Fruit fly (Drosophila melanogaster): ENCODE measurements around the gene Dci.

Dci gene

dm6 chr3L:885624-886257 lies 34.6 kb downstream of the Dci start (continued):
- no peak for TF ChIP-seq fd64A (GFP tag; optimal IDR thresholded peaks at IDR 0.05)

dm6 chr3L:887423-888097 lies 36.4 kb downstream of the Dci start:
- TF ChIP-seq CG3847 (GFP tag; IDR thresholded peaks at IDR 0.05) (no peak), CG17361 (GFP tag; IDR thresholded peaks at IDR 0.05) (no peak), CG12071 (GFP tag; optimal IDR thresholded peaks at IDR 0.05) (peak; percentile 10), CG6791 (GFP tag; IDR thresholded peaks at IDR 0.05; ENCODE audit: partially characterized antibody) (no peak), abd-A (tag; optimal IDR thresholded peaks at IDR 0.05) (no peak), Tbp (GFP tag; optimal IDR thresholded peaks at IDR 0.05) (no peak), Jarid2 (GFP tag; optimal IDR thresholded peaks at IDR 0.05) (no peak), TFAM (GFP tag; optimal IDR thresholded peaks at IDR 0.05) (no peak), Kr (GFP tag; optimal IDR thresholded peaks at IDR 0.05) (no peak), tup (GFP tag; optimal IDR thresholded peaks at IDR 0.05) (no peak), Eip74EF (GFP tag; optimal IDR thresholded peaks at IDR 0.05) (peak in 1 of 2 experiments; percentile 34), zf30C (GFP tag; optimal IDR thresholded peaks at IDR 0.05) (no peak), CG34376 (GFP tag; optimal IDR thresholded peaks at IDR 0.05) (peak; percentile 81), Ets65A (GFP tag) (peak; percentile 54), CG12744 (GFP tag; optimal IDR thresholded peaks at IDR 0.05) (no peak), trem (tag; optimal IDR thresholded peaks at IDR 0.05) (no peak), CG2678 (tag; optimal IDR thresholded peaks at IDR 0.05) (peak; percentile 14), MTF-1 (GFP tag; optimal IDR thresholded peaks at IDR 0.05; ENCODE audit: borderline replicate concordance) (no peak), sqz (GFP tag; optimal IDR thresholded peaks at IDR 0.05) (no peak), dan (GFP tag; IDR thresholded peaks at IDR 0.05) (no peak), pros (GFP tag; optimal IDR thresholded peaks at IDR 0.05) (peak; percentile 12), sd (tag; optimal IDR thresholded peaks at IDR 0.05) (peak; percentile 31), CG32532 (GFP tag; IDR thresholded peaks at IDR 0.05) (no peak), Bdp1 (GFP tag; optimal IDR thresholded peaks at IDR 0.05) (no peak), CG13296 (GFP tag; optimal IDR thresholded peaks at IDR 0.05) (no peak), CG8281 (tag; optimal IDR thresholded peaks at IDR 0.05) (no peak), gcm (GFP tag; optimal IDR thresholded peaks at IDR 0.05) (peak; percentile 71), ems (GFP tag; optimal IDR thresholded peaks at IDR 0.05) (no peak), CG32767 (GFP tag; IDR thresholded peaks at IDR 0.05) (no peak), ase (GFP tag; IDR thresholded peaks at IDR 0.05) (no peak), Asciz (GFP tag; optimal IDR thresholded peaks at IDR 0.05) (no peak), CG7786 (GFP tag; optimal IDR thresholded peaks at IDR 0.05) (no peak), z (GFP tag; IDR thresholded peaks at IDR 0.05) (no peak), Nf-YB (GFP tag; optimal IDR thresholded peaks at IDR 0.05) (no peak), Dp (GFP tag; optimal IDR thresholded peaks at IDR 0.05) (no peak), slp2 (GFP tag; optimal IDR thresholded peaks at IDR 0.05) (no peak), nmo (GFP tag; optimal IDR thresholded peaks at IDR 0.05) (no peak), crol (GFP tag; IDR thresholded peaks at IDR 0.05) (0 out of 2 replicates have a peak, but pooled peaks have one; percentile 15), GATAe (GFP tag; conservative IDR thresholded peaks at IDR 0.05) (peak; percentile 53; the same call in 1 of the 2 replicates), nerfin-1 (tag; optimal IDR thresholded peaks at IDR 0.05) (peak; percentile 26), CG10274 (GFP tag; optimal IDR thresholded peaks at IDR 0.05) (no peak), hbn (GFP tag; IDR thresholded peaks at IDR 0.05; ENCODE audit: partially characterized antibody) (no peak), mirr (GFP tag; optimal IDR thresholded peaks at IDR 0.05) (peak; percentile 65), Hr3 (GFP tag; optimal IDR thresholded peaks at IDR 0.05) (no peak), CG10267 (tag; optimal IDR thresholded peaks at IDR 0.05) (no peak), E2f1 (GFP tag; IDR thresholded peaks at IDR 0.05) (no peak)

All from whole organism, embryonic.